Fruit fly (Drosophila melanogaster) whole organism, prepupa: ENCODE results near the gene Dhc1.
A peak's percentile ranks its signal among the peaks of the same experiment; 100 is the strongest.

Experiments
- CG11902 ChIP-seq: fragments of 200-800 bp; sonication (Bioruptor generic); optimal IDR thresholded peaks from 3 replicates; lab custom pipeline; 2016; ENCODE audit warnings: missing biosample characterization, missing genetic modification characterization
- CG15336 ChIP-seq: fragments of 200-800 bp; sonication (Bioruptor generic); IDR thresholded peaks from 2 replicates; pipeline ENCODE4 v1.3.6; 2022; ENCODE audit warnings: missing biosample characterization, missing genetic modification characterization
- CG16779 ChIP-seq: fragments of 200-800 bp; sonication (Bioruptor generic); optimal IDR thresholded peaks from 3 replicates; lab custom pipeline; 2017; ENCODE audit warnings: missing biosample characterization, mild to moderate bottlenecking, missing genetic modification characterization
- CG32006 ChIP-seq: fragments of 200-800 bp; sonication (Bioruptor generic); optimal IDR thresholded peaks from 3 replicates; lab custom pipeline; 2017; ENCODE audit warnings: missing biosample characterization, mild to moderate bottlenecking, missing genetic modification characterization
- CG8632 ChIP-seq: fragments of 200-800 bp; sonication (Bioruptor generic); optimal IDR thresholded peaks from 3 replicates; lab custom pipeline; 2016; ENCODE audit warnings: missing biosample characterization, missing genetic modification characterization
- Hr4 ChIP-seq: fragments of 200-800 bp; sonication (Bioruptor generic); optimal IDR thresholded peaks from 3 replicates; lab custom pipeline; 2016; ENCODE audit warnings: missing biosample characterization, missing genetic modification characterization
- Lpt ChIP-seq: fragments of 200-800 bp; sonication (Bioruptor generic); optimal IDR thresholded peaks from 3 replicates; lab custom pipeline; 2016; ENCODE audit warnings: missing biosample characterization, missing genetic modification characterization
- dac ChIP-seq: fragments of 200-800 bp; sonication (Bioruptor generic); optimal IDR thresholded peaks from 2 replicates; lab custom pipeline; 2017; ENCODE audit warnings: missing biosample characterization, mild to moderate bottlenecking, missing genetic modification characterization
- fkh ChIP-seq: fragments of 200-800 bp; sonication (Bioruptor generic); optimal IDR thresholded peaks from 3 replicates; lab custom pipeline; 2017; ENCODE audit warnings: missing biosample characterization, mild to moderate bottlenecking, missing genetic modification characterization, moderate library complexity
- ss ChIP-seq, 2 experiments: fragments of 200-800 bp; sonication (Bioruptor generic); optimal IDR thresholded peaks; 2 replicates in 1 of 2; 3 replicates in 1 of 2; lab custom pipeline; 2017 to 2018; ENCODE audit warnings: mild to moderate bottlenecking in 2 of 2, missing biosample characterization in 2 of 2, missing genetic modification characterization in 2 of 2, moderate library complexity in 1 of 2

DNA sequence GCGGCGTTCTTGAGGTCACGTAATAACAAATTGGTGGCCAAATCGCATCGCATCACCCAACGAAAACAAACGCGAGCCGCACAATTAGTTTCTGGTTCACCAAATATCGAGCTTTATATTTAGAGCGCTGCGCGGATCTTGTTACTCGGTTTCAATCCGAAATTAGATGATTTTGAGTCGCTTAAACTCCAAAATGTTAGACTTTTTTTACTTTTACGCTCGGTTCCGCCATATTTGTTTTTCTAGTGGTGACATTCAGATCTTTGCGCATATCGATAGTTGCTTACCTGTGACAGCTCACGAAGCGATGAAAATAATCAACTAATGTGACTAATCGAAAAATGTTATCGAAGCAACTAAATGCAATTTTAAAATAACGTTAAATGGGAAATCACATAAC, 37.1 kb downstream of the Dhc1 start, which contains the start of gene Scm:
- TF ChIP-seq CG32006 (GFP tag; lab: Kevin White, UChicago) (no peak), CG8632 (GFP tag; lab: Kevin White, UChicago) (no peak), Lpt (GFP tag; lab: Kevin White, UChicago) (no peak), Hr4 (no peak), CG15336 (GFP tag; lab: Robert Waterston, UW) (no peak), dac (no peak), fkh (GFP tag; lab: Kevin White, UChicago) (peak; percentile 79), CG16779 (tag; lab: Kevin White, UChicago) (no peak), ss (GFP tag; optimal IDR thresholded peaks at IDR 0.05; lab: Kevin White, UChicago) (no peak), CG11902 (GFP tag; lab: Kevin White, UChicago) (no peak)
